Fruit fly (Drosophila melanogaster): ENCODE measurements around the gene Hsp60B.

Gene Hsp60B

dm6 chr2L:684788-685187 lies 43.4 kb upstream of the Hsp60B start (continued):
- TF ChIP-seq CG7368 (GFP tag; optimal IDR thresholded peaks at IDR 0.05) (no peak), OdsH (GFP tag; optimal IDR thresholded peaks at IDR 0.05) (peak; percentile 39)

DNA sequence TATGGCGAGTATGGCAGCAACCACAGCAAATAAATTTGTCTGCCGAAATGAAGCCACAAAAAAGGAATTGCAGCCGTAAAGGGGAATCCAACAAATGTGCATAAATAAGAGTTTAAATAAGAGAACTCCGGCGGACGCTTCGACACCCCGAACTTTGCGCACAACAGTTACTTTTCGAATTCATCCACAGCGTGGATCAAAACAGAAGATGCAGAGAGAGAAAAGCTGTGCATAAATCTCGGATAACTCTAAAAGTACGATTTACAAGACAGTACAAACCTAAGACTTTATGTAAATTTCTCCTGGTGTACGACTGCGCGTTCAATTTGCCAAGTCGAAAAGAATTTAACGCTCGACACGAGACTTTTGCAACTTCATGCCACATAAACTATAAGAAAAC lies 31.7 kb upstream of the Hsp60B start:
- TF ChIP-seq Met (GFP tag; optimal IDR thresholded peaks at IDR 0.05) (peak; percentile 47), svp (GFP tag) (peak; percentile 56), CG15336 (GFP tag; IDR thresholded peaks at IDR 0.05) (no peak), CG31627 (GFP tag; optimal IDR thresholded peaks at IDR 0.05) (peak; percentile 0), Eip78C (GFP tag) (peak; percentile 70), Eip93F (GFP tag; optimal IDR thresholded peaks at IDR 0.05) (no peak), lz (GFP tag; optimal IDR thresholded peaks at IDR 0.05) (peak; percentile 32), topi (GFP tag; optimal IDR thresholded peaks at IDR 0.05) (peak; percentile 47), esn (GFP tag; optimal IDR thresholded peaks at IDR 0.05) (peak; percentile 57), cyc (GFP tag; optimal IDR thresholded peaks at IDR 0.05) (peak; percentile 38), net (GFP tag; optimal IDR thresholded peaks at IDR 0.05) (no peak), dsx (GFP tag; optimal IDR thresholded peaks at IDR 0.05; ENCODE audit: poor library complexity, severe bottlenecking) (no peak), Hr39 (GFP tag; optimal IDR thresholded peaks at IDR 0.05) (peak; percentile 19), CG3919 (GFP tag; optimal IDR thresholded peaks at IDR 0.05) (peak; percentile 22), Smox (GFP tag; optimal IDR thresholded peaks at IDR 0.05) (peak; percentile 19), acj6 (GFP tag; optimal IDR thresholded peaks at IDR 0.05) (no peak), achi (GFP tag; optimal IDR thresholded peaks at IDR 0.05) (peak; percentile 7), CG6808 (GFP tag; optimal IDR thresholded peaks at IDR 0.05) (no peak), Sox102F (GFP tag; optimal IDR thresholded peaks at IDR 0.05) (peak; percentile 47), Eip75B (GFP tag; optimal IDR thresholded peaks at IDR 0.05) (peak; percentile 15), CG3032 (tag; optimal IDR thresholded peaks at IDR 0.05) (no peak), Hr4 (GFP tag; optimal IDR thresholded peaks at IDR 0.05) (no peak)

DNA sequence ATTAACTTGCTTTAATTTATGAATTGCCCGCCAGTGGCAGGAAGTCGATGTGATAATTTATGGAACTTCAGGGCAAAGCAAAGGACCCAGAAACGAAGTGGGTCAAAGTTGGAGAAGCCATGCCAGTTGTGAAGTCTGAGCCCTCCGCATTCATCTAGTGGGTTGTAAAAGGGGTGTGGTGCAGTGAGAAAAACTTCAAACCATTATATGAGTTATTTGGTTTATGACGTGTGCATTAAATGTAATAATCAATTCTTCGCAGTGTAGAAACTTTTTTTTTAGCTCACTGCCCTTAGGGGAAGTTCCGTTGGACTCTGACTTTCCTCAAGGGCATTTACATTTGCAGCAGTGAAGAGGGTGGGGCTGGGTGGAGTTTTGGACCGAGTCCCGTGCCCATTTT lies 30.6 kb upstream of the Hsp60B start:
- TF ChIP-seq topi (GFP tag; optimal IDR thresholded peaks at IDR 0.05) = peak; percentile 13
- peak; percentile 0 for TF ChIP-seq esn (GFP tag; optimal IDR thresholded peaks at IDR 0.05)
- no peak for TF ChIP-seq Ets21C (GFP tag; optimal IDR thresholded peaks at IDR 0.05)
- peak; percentile 56 for TF ChIP-seq Eip78C (GFP tag)
- TF ChIP-seq cyc (GFP tag; optimal IDR thresholded peaks at IDR 0.05) = no peak
- TF ChIP-seq lz (GFP tag; optimal IDR thresholded peaks at IDR 0.05) = peak; percentile 7
- TF ChIP-seq svp (GFP tag) = peak; percentile 75

- TF ChIP-seq dsx (GFP tag; optimal IDR thresholded peaks at IDR 0.05; ENCODE audit: poor library complexity, severe bottlenecking) = peak; percentile 94
- no peak for TF ChIP-seq Sox102F (GFP tag; optimal IDR thresholded peaks at IDR 0.05)
Observed at dm6 chr2L:698058-698457, 30.1 kb upstream of the Hsp60B start.

dm6 chr2L:700787-701186 lies 27.4 kb upstream of the Hsp60B start:
- TF ChIP-seq achi (GFP tag; optimal IDR thresholded peaks at IDR 0.05) (peak; percentile 48), dsx (GFP tag; optimal IDR thresholded peaks at IDR 0.05; ENCODE audit: poor library complexity, severe bottlenecking) (peak; percentile 63), spab (GFP tag; optimal IDR thresholded peaks at IDR 0.05) (peak; percentile 49), CG31627 (GFP tag; optimal IDR thresholded peaks at IDR 0.05) (peak; percentile 51), CG6276 (GFP tag; optimal IDR thresholded peaks at IDR 0.05) (peak; percentile 19), CG11294 (GFP tag; IDR thresholded peaks at IDR 0.05) (no peak), topi (GFP tag; optimal IDR thresholded peaks at IDR 0.05) (peak; percentile 59), CG34406 (GFP tag; optimal IDR thresholded peaks at IDR 0.05) (peak; percentile 37), OdsH (GFP tag; optimal IDR thresholded peaks at IDR 0.05) (peak; percentile 40), CG8319 (GFP tag; optimal IDR thresholded peaks at IDR 0.05) (no peak), svp (GFP tag) (peak; percentile 84), eg (GFP tag; IDR thresholded peaks at IDR 0.05) (no peak), CG1621 (tag; optimal IDR thresholded peaks at IDR 0.05) (no peak), Blimp-1 (GFP tag; optimal IDR thresholded peaks at IDR 0.05) (no peak), CG10669 (GFP tag; optimal IDR thresholded peaks at IDR 0.05) (peak; percentile 45), CG11902 (GFP tag; optimal IDR thresholded peaks at IDR 0.05) (no peak), Eip78C (GFP tag) (peak; percentile 88), Hr4 (GFP tag; optimal IDR thresholded peaks at IDR 0.05) (peak; percentile 27), CG6792 (GFP tag; optimal IDR thresholded peaks at IDR 0.05) (peak; percentile 43), esn (GFP tag; optimal IDR thresholded peaks at IDR 0.05) (peak; percentile 71), cyc (GFP tag; optimal IDR thresholded peaks at IDR 0.05) (peak; percentile 41), CG6854 (GFP tag; optimal IDR thresholded peaks at IDR 0.05) (peak; percentile 10), CG32006 (GFP tag; optimal IDR thresholded peaks at IDR 0.05) (peak; percentile 56), CG3032 (tag; optimal IDR thresholded peaks at IDR 0.05) (peak; percentile 30), Smox (GFP tag; optimal IDR thresholded peaks at IDR 0.05) (peak; percentile 53), Sox102F (GFP tag; optimal IDR thresholded peaks at IDR 0.05) (peak; percentile 67), fd85E (GFP tag; optimal IDR thresholded peaks at IDR 0.05) (no peak), Ets96B (tag; optimal IDR thresholded peaks at IDR 0.05) (peak; percentile 50), Ets21C (GFP tag; optimal IDR thresholded peaks at IDR 0.05) (peak; percentile 24), CG16779 (tag; optimal IDR thresholded peaks at IDR 0.05) (no peak), Lpt (GFP tag; optimal IDR thresholded peaks at IDR 0.05) (no peak)

Data from whole organism, prepupa.